Worm (Caenorhabditis elegans) whole organism, young adult: Measurements from ENCODE around the gene frpr-10.

ENCODE experiments used
- akir-1 ChIP-seq: fragments of 200-800 bp; sonication (Bioruptor generic); optimal IDR thresholded peaks from 2 replicates; lab custom pipeline; 2018; ENCODE audit warnings: mild to moderate bottlenecking, missing genetic modification characterization, moderate library complexity, missing compliant biosample characterization
- ama-1 ChIP-seq, 3 experiments: fragments of 150-350 bp in 1 of 3; sonication (generic microtip) in 2 of 3; optimal IDR thresholded peaks; 2 replicates each; lab custom pipeline; 2014 to 2018; ENCODE audit warnings: missing biosample characterization in 2 of 3, missing genetic modification characterization in 2 of 3, missing genetic modification reagents in 2 of 3
- athp-1 ChIP-seq: sonication (generic microtip); optimal IDR thresholded peaks from 2 replicates; lab custom pipeline; 2017; ENCODE audit warnings: mild to moderate bottlenecking, missing genetic modification characterization, missing compliant biosample characterization
- bed-1 ChIP-seq: fragments of 200-800 bp; sonication (Bioruptor generic); IDR thresholded peaks from 2 replicates; pipeline ENCODE4 v1.3.6; 2022; ENCODE audit warnings: missing genetic modification reagents, missing genetic modification characterization, missing compliant biosample characterization
- cebp-2 ChIP-seq: fragments of 200-800 bp; sonication (Bioruptor generic); IDR thresholded peaks from 2 replicates; pipeline ENCODE4 v1.3.6; 2022; ENCODE audit warnings: missing genetic modification characterization, missing compliant biosample characterization
- dpff-1 ChIP-seq: sonication (generic microtip); optimal IDR thresholded peaks from 2 replicates; lab custom pipeline; 2017; ENCODE audit warnings: mild to moderate bottlenecking, missing genetic modification characterization, missing compliant biosample characterization
- lir-1 ChIP-seq: fragments of 200-800 bp; sonication (Bioruptor generic); conservative IDR thresholded peaks from 2 replicates; pipeline ENCODE4 v1.3.6; 2022; ENCODE audit warnings: missing genetic modification reagents, missing genetic modification characterization, missing compliant biosample characterization
- nfya-1 ChIP-seq: sonication (generic microtip); optimal IDR thresholded peaks from 2 replicates; lab custom pipeline; 2017; ENCODE audit warnings: antibody characterized with exemption, missing compliant biosample characterization, missing genetic modification characterization, borderline replicate concordance; ENCODE audit not compliant: insufficient read depth
- unc-130 ChIP-seq: sonication (generic microtip); optimal IDR thresholded peaks from 2 replicates; lab custom pipeline; 2016; ENCODE audit warnings: missing genetic modification reagents, missing genetic modification characterization, missing compliant biosample characterization
- unc-62 ChIP-seq: fragments of 150-350 bp; optimal IDR thresholded peaks from 2 replicates; lab custom pipeline; 2014; ENCODE audit warnings: missing biosample characterization, missing genetic modification reagents, missing genetic modification characterization
- zfh-2 ChIP-seq: fragments of 200-800 bp; sonication (Bioruptor generic); conservative IDR thresholded peaks from 2 replicates; pipeline ENCODE4 v1.3.6; 2022; ENCODE audit warnings: missing genetic modification reagents, missing genetic modification characterization, missing compliant biosample characterization
- ztf-25 ChIP-seq: fragments of 200-800 bp; sonication (Bioruptor generic); IDR thresholded peaks from 2 replicates; pipeline ENCODE4 v1.3.6; 2022; ENCODE audit warnings: missing genetic modification reagents, missing genetic modification characterization, missing compliant biosample characterization

DNA sequence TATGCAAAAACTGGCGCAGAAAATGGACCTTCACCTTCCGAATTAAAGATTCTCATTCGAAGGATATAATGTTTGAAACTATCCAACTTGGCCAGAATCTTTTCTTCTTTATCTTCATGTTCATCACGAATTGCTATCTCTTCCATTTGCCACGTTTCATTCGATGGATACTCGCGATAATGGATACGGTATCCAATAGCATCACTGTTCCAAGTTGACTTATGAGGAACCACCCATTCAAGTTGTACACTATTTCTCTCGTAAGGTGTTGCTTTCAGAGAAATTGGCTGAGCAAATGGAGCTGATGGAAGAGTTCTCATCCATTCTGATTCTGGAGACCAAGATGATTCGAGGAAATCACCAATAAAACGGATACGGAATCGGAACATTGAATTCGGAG lies 37.1 kb downstream of the frpr-10 start:
- no peak for TF ChIP-seq unc-130
- TF ChIP-seq ztf-25 = no peak
- no peak for TF ChIP-seq lir-1 (GFP tag; lab: Robert Waterston, UW)
- no peak for TF ChIP-seq unc-62 (GFP tag; lab: Kevin White, UChicago)
- TF ChIP-seq zfh-2 (GFP tag; lab: Robert Waterston, UW) = no peak
- TF ChIP-seq ama-1 (optimal IDR thresholded peaks at IDR 0.05; lab: Kevin White, UChicago) = no peak
- no peak for TF ChIP-seq ama-1 (GFP tag; optimal IDR thresholded peaks at IDR 0.05; lab: Kevin White, UChicago)
- no peak for TF ChIP-seq nfya-1 (tag; lab: Kevin White, UChicago)
- TF ChIP-seq cebp-2 (GFP tag; lab: Robert Waterston, UW) = no peak
- no peak for TF ChIP-seq bed-1 (GFP tag; lab: Robert Waterston, UW)
- TF ChIP-seq dpff-1 (tag; lab: Kevin White, UChicago) = no peak
- no peak for TF ChIP-seq akir-1 (GFP tag; lab: Kevin White, UChicago)
- TF ChIP-seq athp-1 = no peak
